Worm (Caenorhabditis elegans) whole organism, L1 larva: ENCODE results near the gene aqp-5.

Experiments
- C34B4.2 ChIP-seq: sonication (generic microtip); optimal IDR thresholded peaks from 2 replicates; lab custom pipeline; 2017; ENCODE audit warnings: mild to moderate bottlenecking, missing genetic modification characterization, missing compliant biosample characterization
- F16B12.6 ChIP-seq: fragments of 150-350 bp; optimal IDR thresholded peaks from 2 replicates; lab custom pipeline; 2014; ENCODE audit warnings: missing biosample characterization, missing genetic modification characterization
- aha-1 ChIP-seq: fragments of 150-350 bp; optimal IDR thresholded peaks from 2 replicates; lab custom pipeline; 2014; ENCODE audit warnings: missing biosample characterization, missing genetic modification characterization
- alr-1 ChIP-seq: fragments of 200-800 bp; sonication (Bioruptor generic); optimal IDR thresholded peaks from 2 replicates; lab custom pipeline; 2018; ENCODE audit warnings: borderline replicate concordance, mild to moderate bottlenecking, missing genetic modification characterization, missing compliant biosample characterization
- ama-1 ChIP-seq: fragments of 150-350 bp; optimal IDR thresholded peaks from 2 replicates; lab custom pipeline; 2014
- blmp-1 ChIP-seq: fragments of 150-350 bp; optimal IDR thresholded peaks from 2 replicates; lab custom pipeline; 2014; ENCODE audit warnings: missing biosample characterization, missing genetic modification characterization
- ceh-63 ChIP-seq: fragments of 200-800 bp; sonication (Bioruptor generic); optimal IDR thresholded peaks from 2 replicates; lab custom pipeline; 2018; ENCODE audit warnings: mild to moderate bottlenecking, missing genetic modification characterization, missing compliant biosample characterization
- ceh-82 ChIP-seq, 3 experiments: fragments of 150-350 bp in 1 of 3; sonication (generic microtip) in 2 of 3; optimal IDR thresholded peaks; 2 replicates each; lab custom pipeline; 2014 to 2017; ENCODE audit warnings: missing biosample characterization in 3 of 3, missing genetic modification characterization in 3 of 3
- ceh-88 ChIP-seq: fragments of 200-800 bp; sonication (Bioruptor generic); IDR thresholded peaks from 2 replicates; pipeline ENCODE4 v1.3.6; 2022; ENCODE audit warnings: missing genetic modification characterization, missing compliant biosample characterization
- ces-1 ChIP-seq: fragments of 150-350 bp; optimal IDR thresholded peaks from 2 replicates; lab custom pipeline; 2014; ENCODE audit warnings: missing biosample characterization, missing genetic modification reagents, missing genetic modification characterization
- dsc-1 ChIP-seq: sonication (generic microtip); optimal IDR thresholded peaks from 2 replicates; lab custom pipeline; 2016; ENCODE audit warnings: mild to moderate bottlenecking, missing genetic modification characterization, missing compliant biosample characterization
- efl-1 ChIP-seq, 4 experiments: fragments of 150-350 bp; optimal IDR thresholded peaks in 3 of 4; peaks in 1 of 4; 1 replicate in 1 of 4; 2 replicates in 3 of 4; lab custom pipeline; 2014; ENCODE audit warnings: missing biosample characterization in 2 of 4, missing genetic modification characterization in 2 of 4, missing genetic modification reagents in 2 of 4
- efl-3 ChIP-seq: fragments of 200-800 bp; sonication (Bioruptor generic); optimal IDR thresholded peaks from 2 replicates; lab custom pipeline; 2018; ENCODE audit warnings: mild to moderate bottlenecking, missing genetic modification characterization, missing compliant biosample characterization
- egl-27 ChIP-seq, 2 experiments: fragments of 150-350 bp in 1 of 2; sonication (generic microtip); optimal IDR thresholded peaks; 3 replicates each; lab custom pipeline; 2017 to 2018; ENCODE audit warnings: missing biosample characterization in 2 of 2, missing genetic modification characterization in 2 of 2, missing genetic modification reagents in 2 of 2
- elt-2 ChIP-seq: sonication (generic microtip); optimal IDR thresholded peaks from 2 replicates; lab custom pipeline; 2016; ENCODE audit warnings: missing genetic modification characterization, mild to moderate bottlenecking, inconsistent platforms, missing compliant biosample characterization, missing genetic modification reagents
- elt-3 ChIP-seq, 6 experiments: fragments of 150-350 bp in 1 of 6; sonication (generic microtip); optimal IDR thresholded peaks; 2 replicates each; lab custom pipeline; 2017 to 2018; ENCODE audit warnings: missing biosample characterization in 6 of 6, missing genetic modification characterization in 6 of 6, inconsistent platforms in 1 of 6
- fkh-10 ChIP-seq: sonication (generic microtip); optimal IDR thresholded peaks from 2 replicates; lab custom pipeline; 2017; ENCODE audit warnings: missing biosample characterization, missing genetic modification reagents, missing genetic modification characterization
- fkh-8 ChIP-seq: sonication (generic microtip); optimal IDR thresholded peaks from 2 replicates; lab custom pipeline; 2016; ENCODE audit warnings: mild to moderate bottlenecking, missing genetic modification characterization, missing compliant biosample characterization
- grh-1 ChIP-seq: fragments of 200-800 bp; sonication (Bioruptor generic); IDR thresholded peaks from 2 replicates; pipeline ENCODE4 v1.3.6; 2022; ENCODE audit warnings: missing genetic modification reagents, missing genetic modification characterization, missing compliant biosample characterization
- hlh-17 ChIP-seq: fragments of 200-800 bp; sonication (Bioruptor generic); optimal IDR thresholded peaks from 2 replicates; lab custom pipeline; 2018; ENCODE audit warnings: missing genetic modification characterization, mild to moderate bottlenecking, missing compliant biosample characterization, moderate library complexity, borderline replicate concordance
- irx-1 ChIP-seq: sonication (generic microtip); optimal IDR thresholded peaks from 2 replicates; lab custom pipeline; 2016; ENCODE audit warnings: missing genetic modification characterization, missing compliant biosample characterization
- isw-1 ChIP-seq: fragments of 200-800 bp; sonication (Bioruptor generic); IDR thresholded peaks from 2 replicates; pipeline ENCODE4 v1.3.6; 2022; ENCODE audit warnings: missing genetic modification characterization, missing compliant biosample characterization
- lin-13 ChIP-seq: fragments of 150-350 bp; optimal IDR thresholded peaks from 2 replicates; lab custom pipeline; 2014; ENCODE audit warnings: missing biosample characterization, missing genetic modification reagents, missing genetic modification characterization
- lin-14 ChIP-seq: fragments of 200-800 bp; sonication (Bioruptor generic); optimal IDR thresholded peaks from 2 replicates; lab custom pipeline; 2018; ENCODE audit warnings: mild to moderate bottlenecking, missing genetic modification characterization, moderate library complexity, missing compliant biosample characterization
- lir-3 ChIP-seq: sonication (generic microtip); optimal IDR thresholded peaks from 2 replicates; lab custom pipeline; 2016; ENCODE audit warnings: mild to moderate bottlenecking, missing genetic modification characterization, moderate library complexity, missing compliant biosample characterization; ENCODE audit not compliant: poor library complexity
- lsy-2 ChIP-seq, 2 experiments: fragments of 150-350 bp; optimal IDR thresholded peaks; 2 replicates each; lab custom pipeline; 2014; ENCODE audit warnings: missing biosample characterization in 2 of 2, missing genetic modification characterization in 2 of 2
- mab-9 ChIP-seq: fragments of 200-800 bp; sonication (Bioruptor generic); IDR thresholded peaks from 2 replicates; pipeline ENCODE4 v1.3.6; 2022; ENCODE audit warnings: missing genetic modification reagents, missing genetic modification characterization, missing compliant biosample characterization
- mef-2 ChIP-seq: fragments of 150-350 bp; optimal IDR thresholded peaks from 2 replicates; lab custom pipeline; 2014; ENCODE audit warnings: missing biosample characterization, missing genetic modification characterization
- nhr-11 ChIP-seq: fragments of 150-350 bp; optimal IDR thresholded peaks from 2 replicates; lab custom pipeline; 2014; ENCODE audit warnings: missing biosample characterization, missing genetic modification characterization
- nhr-12 ChIP-seq: sonication (generic microtip); optimal IDR thresholded peaks from 2 replicates; lab custom pipeline; 2017; ENCODE audit warnings: missing biosample characterization, missing genetic modification characterization
- nhr-20 ChIP-seq: sonication (generic microtip); optimal IDR thresholded peaks from 2 replicates; lab custom pipeline; 2016; ENCODE audit warnings: mild to moderate bottlenecking, missing genetic modification characterization, missing compliant biosample characterization
- nhr-28 ChIP-seq: fragments of 150-350 bp; optimal IDR thresholded peaks from 2 replicates; lab custom pipeline; 2014; ENCODE audit warnings: missing biosample characterization, missing genetic modification characterization
- nhr-71 ChIP-seq: sonication (generic microtip); optimal IDR thresholded peaks from 2 replicates; lab custom pipeline; 2016; ENCODE audit warnings: mild to moderate bottlenecking, missing genetic modification characterization, moderate library complexity, missing compliant biosample characterization
- nhr-77 ChIP-seq: fragments of 150-350 bp; optimal IDR thresholded peaks from 2 replicates; lab custom pipeline; 2014; ENCODE audit warnings: missing biosample characterization, missing genetic modification characterization
- nhr-84 ChIP-seq: sonication (generic microtip); optimal IDR thresholded peaks from 2 replicates; lab custom pipeline; 2017; ENCODE audit warnings: missing biosample characterization, missing genetic modification characterization
- nhr-90 ChIP-seq: sonication (generic microtip); optimal IDR thresholded peaks from 2 replicates; lab custom pipeline; 2016; ENCODE audit warnings: mild to moderate bottlenecking, missing genetic modification characterization, missing compliant biosample characterization; ENCODE audit not compliant: poor library complexity
- pax-3 ChIP-seq: fragments of 200-800 bp; sonication (Bioruptor generic); optimal IDR thresholded peaks from 2 replicates; lab custom pipeline; 2018; ENCODE audit warnings: mild to moderate bottlenecking, missing genetic modification characterization, moderate library complexity, missing compliant biosample characterization
- rnt-1 ChIP-seq: sonication (generic microtip); optimal IDR thresholded peaks from 2 replicates; lab custom pipeline; 2016; ENCODE audit warnings: mild to moderate bottlenecking, missing genetic modification characterization, moderate library complexity, missing compliant biosample characterization
- skn-1 ChIP-seq: fragments of 150-350 bp; optimal IDR thresholded peaks from 2 replicates; lab custom pipeline; 2014; ENCODE audit warnings: missing biosample characterization, missing genetic modification characterization
- snpc-4 ChIP-seq: fragments of 150-350 bp; optimal IDR thresholded peaks from 2 replicates; lab custom pipeline; 2014; ENCODE audit warnings: missing biosample characterization, missing genetic modification characterization
- snu-23 ChIP-seq: sonication (generic microtip); optimal IDR thresholded peaks from 2 replicates; lab custom pipeline; 2016; ENCODE audit warnings: missing genetic modification characterization, missing compliant biosample characterization
- sox-4 ChIP-seq: sonication (generic microtip); optimal IDR thresholded peaks from 2 replicates; lab custom pipeline; 2016; ENCODE audit warnings: missing genetic modification characterization, missing compliant biosample characterization
- sptf-1 ChIP-seq: fragments of 150-350 bp; optimal IDR thresholded peaks from 2 replicates; lab custom pipeline; 2014; ENCODE audit warnings: missing biosample characterization, missing genetic modification characterization
- sup-37 ChIP-seq: fragments of 200-800 bp; sonication (Bioruptor generic); optimal IDR thresholded peaks from 2 replicates; lab custom pipeline; 2018; ENCODE audit warnings: mild to moderate bottlenecking, missing genetic modification characterization, missing compliant biosample characterization
- swsn-7 ChIP-seq: sonication (generic microtip); optimal IDR thresholded peaks from 2 replicates; lab custom pipeline; 2016; ENCODE audit warnings: missing genetic modification characterization, missing compliant biosample characterization
- tbx-2 ChIP-seq: sonication (generic microtip); optimal IDR thresholded peaks from 2 replicates; lab custom pipeline; 2016; ENCODE audit warnings: missing genetic modification characterization, missing compliant biosample characterization
- unc-130 ChIP-seq: fragments of 150-350 bp; optimal IDR thresholded peaks from 2 replicates; lab custom pipeline; 2017; ENCODE audit warnings: missing biosample characterization, missing genetic modification characterization, inconsistent platforms
- unc-30 ChIP-seq: sonication (generic microtip); optimal IDR thresholded peaks from 2 replicates; lab custom pipeline; 2017; ENCODE audit warnings: missing biosample characterization, missing genetic modification characterization
- unc-86 ChIP-seq: sonication (generic microtip); optimal IDR thresholded peaks from 2 replicates; lab custom pipeline; 2016; ENCODE audit warnings: missing genetic modification characterization, missing compliant biosample characterization
- vab-15 ChIP-seq: sonication (generic microtip); optimal IDR thresholded peaks from 2 replicates; lab custom pipeline; 2017; ENCODE audit warnings: missing genotype, mild to moderate bottlenecking, missing genetic modification characterization, missing compliant biosample characterization
- zip-4 ChIP-seq: fragments of 200-800 bp; sonication (Bioruptor generic); optimal IDR thresholded peaks from 2 replicates; lab custom pipeline; 2018; ENCODE audit warnings: mild to moderate bottlenecking, missing genetic modification characterization, moderate library complexity, missing compliant biosample characterization
- ztf-11 ChIP-seq, 2 experiments: sonication (generic microtip); optimal IDR thresholded peaks; 2 replicates each; lab custom pipeline; 2016 to 2017; ENCODE audit warnings: missing genetic modification characterization in 2 of 2, missing biosample characterization in 1 of 2, missing compliant biosample characterization in 1 of 2

aqp-5 gene

ce11 chrV:10466607-10467092 is 24.9 kb upstream of the aqp-5 start (continued):
- TF ChIP-seq egl-27 (tag; optimal IDR thresholded peaks at IDR 0.05; lab: Kevin White, UChicago) (peak; percentile 92 to 99), aha-1 (peak; percentile 100), sptf-1 (no peak), nhr-71 (tag; lab: Kevin White, UChicago) (peak; percentile 98), rnt-1 (tag; lab: Kevin White, UChicago) (peak; percentile 89), ceh-63 (GFP tag; lab: Kevin White, UChicago) (no peak), lin-14 (GFP tag; lab: Kevin White, UChicago) (peak; percentile 100), C34B4.2 (no peak), fkh-10 (GFP tag; lab: Kevin White, UChicago) (peak; percentile 95), sox-4 (peak; percentile 80), unc-86 (tag; lab: Kevin White, UChicago) (peak; percentile 95), sup-37 (GFP tag; lab: Kevin White, UChicago) (peak; percentile 15), alr-1 (tag; lab: Kevin White, UChicago) (no peak), nhr-11 (peak; percentile 93), efl-1 (optimal IDR thresholded peaks at IDR 0.05; lab: Kevin White, UChicago) (peak; percentile 85 to 91), efl-1 (GFP tag; optimal IDR thresholded peaks at IDR 0.05 in 1 of 2; lab: Kevin White, UChicago) (peak; percentile 55 to 96), unc-30 (no peak), fkh-8 (peak; percentile 99), ztf-11 (tag; optimal IDR thresholded peaks at IDR 0.05; lab: Kevin White, UChicago) (peak in 1 of 2 experiments; percentile 46), blmp-1 (tag; lab: Kevin White, UChicago) (peak; percentile 94), snu-23 (GFP tag; lab: Kevin White, UChicago) (peak; percentile 98), nhr-20 (tag; lab: Kevin White, UChicago) (peak; percentile 98), mab-9 (GFP tag; lab: Robert Waterston, UW) (peak; percentile 80), elt-2 (tag; lab: Kevin White, UChicago) (peak; percentile 69), elt-3 (tag; optimal IDR thresholded peaks at IDR 0.05; lab: Kevin White, UChicago) (peak in 4 of 6 experiments; percentile 90 to 97 (median 93)), lsy-2 (tag; optimal IDR thresholded peaks at IDR 0.05; lab: Kevin White, UChicago) (peak; percentile 85 to 93), nhr-12 (tag; lab: Kevin White, UChicago) (no peak), F16B12.6 (tag; lab: Kevin White, UChicago) (peak; percentile 24), nhr-77 (peak; percentile 96), hlh-17 (GFP tag; lab: Kevin White, UChicago) (no peak), skn-1 (tag; lab: Kevin White, UChicago) (peak; percentile 77), efl-3 (GFP tag; lab: Kevin White, UChicago) (no peak), isw-1 (peak; percentile 76), snpc-4 (tag; lab: Kevin White, UChicago) (peak; percentile 60), pax-3 (tag; lab: Kevin White, UChicago) (peak; percentile 90), mef-2 (tag; lab: Kevin White, UChicago) (peak; percentile 70), nhr-28 (tag; lab: Kevin White, UChicago) (no peak), lir-3 (tag; lab: Kevin White, UChicago) (peak; percentile 75), nhr-90 (tag; lab: Kevin White, UChicago) (peak; percentile 90), lin-13 (GFP tag; lab: Kevin White, UChicago) (peak; percentile 89), swsn-7 (tag; lab: Kevin White, UChicago) (peak; percentile 95), ceh-82 (tag; optimal IDR thresholded peaks at IDR 0.05; lab: Kevin White, UChicago) (peak; percentile 93 to 95 (median 94)), zip-4 (peak; percentile 56), ama-1 (lab: Kevin White, UChicago) (peak; percentile 76), tbx-2 (tag; lab: Kevin White, UChicago) (peak; percentile 95), vab-15 (tag; lab: Kevin White, UChicago) (peak; percentile 67), ceh-88 (GFP tag; lab: Robert Waterston, UW) (peak; percentile 72; the same call in 1 of the 2 replicates), dsc-1 (tag; lab: Kevin White, UChicago) (peak; percentile 92), unc-130 (tag; lab: Kevin White, UChicago) (peak; percentile 74), irx-1 (tag; lab: Kevin White, UChicago) (peak; percentile 84), nhr-84 (tag; lab: Kevin White, UChicago) (no peak), grh-1 (peak; percentile 74), ces-1 (GFP tag; lab: Kevin White, UChicago) (peak; percentile 26)
